Worm (Caenorhabditis elegans): Measurements from ENCODE around the gene haf-1.

- TF ChIP-seq flt-1 (GFP tag; IDR thresholded peaks at IDR 0.05) (no peak), ets-7 (tag; optimal IDR thresholded peaks at IDR 0.05) (no peak), ama-1 (optimal IDR thresholded peaks at IDR 0.05) (no peak), tra-4 (tag; optimal IDR thresholded peaks at IDR 0.05) (no peak), tbx-11 (GFP tag; IDR thresholded peaks at IDR 0.05) (no peak), aly-1 (tag; optimal IDR thresholded peaks at IDR 0.05) (no peak), hnd-1 (tag; optimal IDR thresholded peaks at IDR 0.05) (no peak), hmbx-1 (tag; optimal IDR thresholded peaks at IDR 0.05) (no peak)
Measured at ce11 chrIV:17342667-17343066, 33.6 kb upstream of the haf-1 start, which contains the start of gene C49C3.21.

All from whole organism, early embryonic.